Worm (Caenorhabditis elegans) whole organism, L1 larva: ENCODE measurements around the gene R01E6.7.
A peak's percentile ranks its signal among the peaks of the same experiment; 100 is the strongest.

ENCODE experiments used
- F16B12.6 ChIP-seq: fragments of 150-350 bp; optimal IDR thresholded peaks from 2 replicates; lab custom pipeline; 2014; ENCODE audit warnings: missing biosample characterization, missing genetic modification characterization
- Y116A8C.19 ChIP-seq: sonication (generic microtip); optimal IDR thresholded peaks from 2 replicates; lab custom pipeline; 2016; ENCODE audit warnings: missing compliant biosample characterization, missing genetic modification characterization, borderline replicate concordance
- aha-1 ChIP-seq: fragments of 150-350 bp; optimal IDR thresholded peaks from 2 replicates; lab custom pipeline; 2014; ENCODE audit warnings: missing biosample characterization, missing genetic modification characterization
- blmp-1 ChIP-seq: fragments of 150-350 bp; optimal IDR thresholded peaks from 2 replicates; lab custom pipeline; 2014; ENCODE audit warnings: missing biosample characterization, missing genetic modification characterization
- ceh-8 ChIP-seq: fragments of 200-800 bp; sonication (Bioruptor generic); optimal IDR thresholded peaks from 2 replicates; lab custom pipeline; 2018; ENCODE audit warnings: mild to moderate bottlenecking, missing genetic modification characterization, moderate library complexity, missing compliant biosample characterization
- dpl-1 ChIP-seq, 3 experiments: fragments of 150-350 bp in 2 of 3; sonication (generic microtip) in 1 of 3; optimal IDR thresholded peaks; 2 replicates each; lab custom pipeline; 2014 to 2017; ENCODE audit warnings: missing biosample characterization in 3 of 3, missing genetic modification characterization in 3 of 3, missing genetic modification reagents in 3 of 3
- egl-13 ChIP-seq: sonication (generic microtip); optimal IDR thresholded peaks from 2 replicates; lab custom pipeline; 2016; ENCODE audit warnings: missing genotype, missing genetic modification reagents, missing genetic modification characterization, missing compliant biosample characterization
- egl-27 ChIP-seq, 2 experiments: fragments of 150-350 bp in 1 of 2; sonication (generic microtip); optimal IDR thresholded peaks; 3 replicates each; lab custom pipeline; 2017 to 2018; ENCODE audit warnings: missing biosample characterization in 2 of 2, missing genetic modification characterization in 2 of 2, missing genetic modification reagents in 2 of 2
- fkh-10 ChIP-seq: sonication (generic microtip); optimal IDR thresholded peaks from 2 replicates; lab custom pipeline; 2017; ENCODE audit warnings: missing biosample characterization, missing genetic modification reagents, missing genetic modification characterization
- fkh-4 ChIP-seq: sonication (generic microtip); optimal IDR thresholded peaks from 2 replicates; lab custom pipeline; 2016; ENCODE audit warnings: missing compliant biosample characterization, missing genetic modification characterization, borderline replicate concordance
- fkh-8 ChIP-seq: sonication (generic microtip); optimal IDR thresholded peaks from 2 replicates; lab custom pipeline; 2016; ENCODE audit warnings: mild to moderate bottlenecking, missing genetic modification characterization, missing compliant biosample characterization
- hpl-2 ChIP-seq: fragments of 150-350 bp; optimal IDR thresholded peaks from 2 replicates; lab custom pipeline; 2014; ENCODE audit warnings: missing biosample characterization, missing genetic modification reagents, missing genetic modification characterization
- irx-1 ChIP-seq: sonication (generic microtip); optimal IDR thresholded peaks from 2 replicates; lab custom pipeline; 2016; ENCODE audit warnings: missing genetic modification characterization, missing compliant biosample characterization
- isw-1 ChIP-seq: fragments of 200-800 bp; sonication (Bioruptor generic); IDR thresholded peaks from 2 replicates; pipeline ENCODE4 v1.3.6; 2022; ENCODE audit warnings: missing genetic modification characterization, missing compliant biosample characterization
- lin-13 ChIP-seq: fragments of 150-350 bp; optimal IDR thresholded peaks from 2 replicates; lab custom pipeline; 2014; ENCODE audit warnings: missing biosample characterization, missing genetic modification reagents, missing genetic modification characterization
- lin-15B ChIP-seq: fragments of 150-350 bp; sonication (generic microtip); optimal IDR thresholded peaks from 3 replicates; lab custom pipeline; 2014; ENCODE audit warnings: missing biosample characterization, missing genetic modification characterization
- lin-35 ChIP-seq, 2 experiments: fragments of 150-350 bp; optimal IDR thresholded peaks; 2 replicates each; lab custom pipeline; 2014; ENCODE audit warnings: missing biosample characterization in 2 of 2, missing genetic modification characterization in 2 of 2, missing genetic modification reagents in 2 of 2
- lsy-2 ChIP-seq, 2 experiments: fragments of 150-350 bp; optimal IDR thresholded peaks; 2 replicates each; lab custom pipeline; 2014; ENCODE audit warnings: missing biosample characterization in 2 of 2, missing genetic modification characterization in 2 of 2
- mab-9 ChIP-seq: fragments of 200-800 bp; sonication (Bioruptor generic); IDR thresholded peaks from 2 replicates; pipeline ENCODE4 v1.3.6; 2022; ENCODE audit warnings: missing genetic modification reagents, missing genetic modification characterization, missing compliant biosample characterization
- mef-2 ChIP-seq: fragments of 150-350 bp; optimal IDR thresholded peaks from 2 replicates; lab custom pipeline; 2014; ENCODE audit warnings: missing biosample characterization, missing genetic modification characterization
- mep-1 ChIP-seq: fragments of 150-350 bp; optimal IDR thresholded peaks from 2 replicates; lab custom pipeline; 2014; ENCODE audit warnings: missing biosample characterization, missing genetic modification characterization
- nhr-12 ChIP-seq: sonication (generic microtip); optimal IDR thresholded peaks from 2 replicates; lab custom pipeline; 2017; ENCODE audit warnings: missing biosample characterization, missing genetic modification characterization
- nhr-19 ChIP-seq: fragments of 200-800 bp; sonication (Bioruptor generic); conservative IDR thresholded peaks from 2 replicates; pipeline ENCODE4 v1.3.6; 2022; ENCODE audit warnings: missing genetic modification characterization, missing compliant biosample characterization
- nhr-20 ChIP-seq: sonication (generic microtip); optimal IDR thresholded peaks from 2 replicates; lab custom pipeline; 2016; ENCODE audit warnings: mild to moderate bottlenecking, missing genetic modification characterization, missing compliant biosample characterization
- nhr-47 ChIP-seq: sonication (generic microtip); optimal IDR thresholded peaks from 2 replicates; lab custom pipeline; 2016; ENCODE audit warnings: mild to moderate bottlenecking, missing genetic modification characterization, moderate library complexity, missing compliant biosample characterization
- nhr-71 ChIP-seq: sonication (generic microtip); optimal IDR thresholded peaks from 2 replicates; lab custom pipeline; 2016; ENCODE audit warnings: mild to moderate bottlenecking, missing genetic modification characterization, moderate library complexity, missing compliant biosample characterization
- nhr-77 ChIP-seq: fragments of 150-350 bp; optimal IDR thresholded peaks from 2 replicates; lab custom pipeline; 2014; ENCODE audit warnings: missing biosample characterization, missing genetic modification characterization
- nhr-84 ChIP-seq: sonication (generic microtip); optimal IDR thresholded peaks from 2 replicates; lab custom pipeline; 2017; ENCODE audit warnings: missing biosample characterization, missing genetic modification characterization
- nhr-90 ChIP-seq: sonication (generic microtip); optimal IDR thresholded peaks from 2 replicates; lab custom pipeline; 2016; ENCODE audit warnings: mild to moderate bottlenecking, missing genetic modification characterization, missing compliant biosample characterization; ENCODE audit not compliant: poor library complexity
- rnt-1 ChIP-seq: sonication (generic microtip); optimal IDR thresholded peaks from 2 replicates; lab custom pipeline; 2016; ENCODE audit warnings: mild to moderate bottlenecking, missing genetic modification characterization, moderate library complexity, missing compliant biosample characterization
- sox-4 ChIP-seq: sonication (generic microtip); optimal IDR thresholded peaks from 2 replicates; lab custom pipeline; 2016; ENCODE audit warnings: missing genetic modification characterization, missing compliant biosample characterization
- sup-37 ChIP-seq: fragments of 200-800 bp; sonication (Bioruptor generic); optimal IDR thresholded peaks from 2 replicates; lab custom pipeline; 2018; ENCODE audit warnings: mild to moderate bottlenecking, missing genetic modification characterization, missing compliant biosample characterization
- unc-130 ChIP-seq: fragments of 150-350 bp; optimal IDR thresholded peaks from 2 replicates; lab custom pipeline; 2017; ENCODE audit warnings: missing biosample characterization, missing genetic modification characterization, inconsistent platforms
- unc-62 ChIP-seq: fragments of 150-350 bp; optimal IDR thresholded peaks from 2 replicates; lab custom pipeline; 2014; ENCODE audit warnings: missing biosample characterization, missing genetic modification reagents, missing genetic modification characterization
- unc-98 ChIP-seq: fragments of 200-800 bp; sonication (Bioruptor generic); IDR thresholded peaks from 2 replicates; pipeline ENCODE4 v1.3.6; 2022; ENCODE audit warnings: missing genetic modification characterization, missing compliant biosample characterization
- vab-15 ChIP-seq: sonication (generic microtip); optimal IDR thresholded peaks from 2 replicates; lab custom pipeline; 2017; ENCODE audit warnings: missing genotype, mild to moderate bottlenecking, missing genetic modification characterization, missing compliant biosample characterization
- zip-4 ChIP-seq: fragments of 200-800 bp; sonication (Bioruptor generic); optimal IDR thresholded peaks from 2 replicates; lab custom pipeline; 2018; ENCODE audit warnings: mild to moderate bottlenecking, missing genetic modification characterization, moderate library complexity, missing compliant biosample characterization
- ztf-4 ChIP-seq: fragments of 150-350 bp; optimal IDR thresholded peaks from 2 replicates; lab custom pipeline; 2014; ENCODE audit warnings: missing biosample characterization, missing genetic modification characterization

Gene R01E6.7

DNA sequence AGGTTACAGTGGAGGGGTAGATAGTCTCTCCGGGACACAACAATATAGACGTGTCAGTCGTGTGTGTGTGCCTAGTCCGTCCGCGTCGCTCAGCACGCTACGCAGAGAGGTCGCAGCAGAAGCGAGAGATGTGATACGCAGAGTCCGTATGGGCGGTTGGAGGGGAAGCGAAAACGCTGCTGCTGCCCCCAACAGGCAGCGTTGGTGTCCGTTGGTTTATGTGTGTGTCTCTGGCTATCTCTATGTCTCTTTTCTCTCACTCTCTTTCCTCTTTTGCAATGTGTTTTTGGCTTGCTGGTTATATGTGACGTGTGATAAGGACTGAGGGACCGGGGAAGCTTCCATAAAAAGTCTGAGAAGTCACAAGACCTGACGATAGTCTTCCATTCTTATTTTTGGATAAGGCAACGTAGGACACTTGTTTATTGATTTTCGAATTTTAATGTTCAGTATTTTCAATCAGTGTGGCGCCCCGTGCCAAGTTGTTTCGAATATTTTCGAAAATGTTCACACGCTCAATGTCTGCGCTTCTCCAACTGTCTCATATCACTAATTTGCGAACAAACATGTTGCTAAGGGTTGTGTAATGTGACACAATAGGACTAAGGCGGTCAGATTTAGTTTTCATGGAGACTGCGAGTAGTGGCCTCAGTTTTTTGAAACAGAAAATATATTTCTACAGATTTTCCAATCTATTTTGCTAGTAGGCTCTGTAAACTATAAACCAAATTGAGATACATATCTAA, 42.2 kb downstream of the R01E6.7 start, which contains the start of gene pab-2 (continued):
- TF ChIP-seq nhr-71 (peak; percentile 90), vab-15 (tag; lab: Kevin White, UChicago) (no peak), nhr-47 (peak; percentile 78), nhr-90 (tag; lab: Kevin White, UChicago) (peak; percentile 83), lsy-2 (tag; optimal IDR thresholded peaks at IDR 0.05; lab: Kevin White, UChicago) (peak; percentile 29 to 59), nhr-20 (peak; percentile 90), zip-4 (GFP tag; lab: Kevin White, UChicago) (no peak), nhr-19 (GFP tag; lab: Robert Waterston, UW) (peak; percentile 70), fkh-4 (tag; lab: Kevin White, UChicago) (no peak), lin-35 (GFP tag; optimal IDR thresholded peaks at IDR 0.05; lab: Kevin White, UChicago) (peak; percentile 48 to 61), mef-2 (no peak), Y116A8C.19 (tag; lab: Kevin White, UChicago) (no peak), mep-1 (tag; lab: Kevin White, UChicago) (peak; percentile 69), lin-13 (GFP tag; lab: Kevin White, UChicago) (no peak), mab-9 (GFP tag; lab: Robert Waterston, UW) (0 out of 2 replicates have a peak, but pooled peaks have one; percentile 35), dpl-1 (GFP tag; optimal IDR thresholded peaks at IDR 0.05; lab: Kevin White, UChicago) (peak in 1 of 3 experiments; percentile 12), nhr-12 (tag; lab: Kevin White, UChicago) (no peak), sup-37 (GFP tag; lab: Kevin White, UChicago) (no peak), aha-1 (tag; lab: Kevin White, UChicago) (no peak), hpl-2 (GFP tag; lab: Kevin White, UChicago) (no peak), unc-98 (GFP tag; lab: Robert Waterston, UW) (no peak), ceh-8 (GFP tag; lab: Kevin White, UChicago) (no peak), blmp-1 (tag; lab: Kevin White, UChicago) (peak; percentile 67), isw-1 (GFP tag; lab: Robert Waterston, UW) (peak; percentile 9; the same call in 1 of the 2 replicates), unc-130 (peak; percentile 64), irx-1 (tag; lab: Kevin White, UChicago) (peak; percentile 34), F16B12.6 (no peak), unc-62 (no peak), fkh-10 (GFP tag; lab: Kevin White, UChicago) (no peak), sox-4 (tag; lab: Kevin White, UChicago) (peak; percentile 11), egl-27 (tag; optimal IDR thresholded peaks at IDR 0.05; lab: Kevin White, UChicago) (peak in 1 of 2 experiments; percentile 17), ztf-4 (tag; lab: Kevin White, UChicago) (peak; percentile 74), egl-13 (tag; lab: Kevin White, UChicago) (peak; percentile 54), fkh-8 (peak; percentile 74), nhr-77 (tag; lab: Kevin White, UChicago) (peak; percentile 72), nhr-84 (tag; lab: Kevin White, UChicago) (no peak), lin-15B (tag; lab: Kevin White, UChicago) (no peak), rnt-1 (tag; lab: Kevin White, UChicago) (peak; percentile 80)
